Fruit fly (Drosophila melanogaster): ENCODE results near the gene croc.

The croc gene

dm6 chr3L:21433744-21434384 is 42.4 kb downstream of the croc start:
- no peak for TF ChIP-seq D1 (tag; optimal IDR thresholded peaks at IDR 0.05)
- TF ChIP-seq CG9948 (tag; optimal IDR thresholded peaks at IDR 0.05): no peak
- no peak for TF ChIP-seq CG15710 (tag; optimal IDR thresholded peaks at IDR 0.05)
- TF ChIP-seq CG32121 (GFP tag; IDR thresholded peaks at IDR 0.05): peak; percentile 28; the same call in 1 of the 2 replicates
- TF ChIP-seq rn (GFP tag; IDR thresholded peaks at IDR 0.05): no peak
- TF ChIP-seq Pif1B (GFP tag; optimal IDR thresholded peaks at IDR 0.05): no peak
- TF ChIP-seq CG8301 (tag; optimal IDR thresholded peaks at IDR 0.05): no peak

- TF ChIP-seq CG4496 (GFP tag; IDR thresholded peaks at IDR 0.05): peak; percentile 82
- TF ChIP-seq Pif1B (GFP tag; optimal IDR thresholded peaks at IDR 0.05): no peak
- no peak for TF ChIP-seq Snoo (tag; optimal IDR thresholded peaks at IDR 0.05)
- peak; percentile 78 for TF ChIP-seq CG15710 (tag; optimal IDR thresholded peaks at IDR 0.05)
- TF ChIP-seq CG32121 (GFP tag; IDR thresholded peaks at IDR 0.05): peak; percentile 73; the same call in 1 of the 2 replicates
- no peak for TF ChIP-seq CG8301 (tag; optimal IDR thresholded peaks at IDR 0.05)
- TF ChIP-seq CG13204 (GFP tag; optimal IDR thresholded peaks at IDR 0.05): no peak
- TF ChIP-seq fd96Ca (GFP tag; IDR thresholded peaks at IDR 0.05): peak; percentile 90
- no peak for TF ChIP-seq CG12605 (GFP tag; IDR thresholded peaks at IDR 0.05)
- TF ChIP-seq CG34367 (tag; optimal IDR thresholded peaks at IDR 0.05): peak; percentile 69
- TF ChIP-seq gl (tag; optimal IDR thresholded peaks at IDR 0.05): no peak
- peak; percentile 47 for TF ChIP-seq D1 (tag; optimal IDR thresholded peaks at IDR 0.05)
- TF ChIP-seq CG8159 (tag; optimal IDR thresholded peaks at IDR 0.05): peak; percentile 81
- no peak for TF ChIP-seq CG14655 (GFP tag; optimal IDR thresholded peaks at IDR 0.05)
- peak; percentile 72 for TF ChIP-seq CG10348 (GFP tag; IDR thresholded peaks at IDR 0.05)
- TF ChIP-seq CG17806 (tag; optimal IDR thresholded peaks at IDR 0.05): peak; percentile 73
- no peak for TF ChIP-seq CG9948 (tag; optimal IDR thresholded peaks at IDR 0.05)
- peak; percentile 49; the same call in 1 of the 2 replicates for TF ChIP-seq rn (GFP tag; IDR thresholded peaks at IDR 0.05)
- no peak for TF ChIP-seq EcR (GFP tag; optimal IDR thresholded peaks at IDR 0.05)
- TF ChIP-seq Ets98B (GFP tag; IDR thresholded peaks at IDR 0.05): peak; percentile 66
- no peak for TF ChIP-seq Pif1A (GFP tag; optimal IDR thresholded peaks at IDR 0.05)
Observed at dm6 chr3L:21433098-21433497, 43.2 kb downstream of the croc start, which contains the start of the genes barc and Aef1. Gene barc (minus strand): TSS chr3L:21433134. Gene Aef1 (plus strand): TSS chr3L:21433422.

- no peak for TF ChIP-seq Snoo (tag; optimal IDR thresholded peaks at IDR 0.05)
- no peak for TF ChIP-seq CG34367 (tag; optimal IDR thresholded peaks at IDR 0.05)
- no peak for TF ChIP-seq CG8159 (tag; optimal IDR thresholded peaks at IDR 0.05)
- TF ChIP-seq CG17806 (tag; optimal IDR thresholded peaks at IDR 0.05): no peak
- no peak for TF ChIP-seq CG10348 (GFP tag; IDR thresholded peaks at IDR 0.05)
Observed at dm6 chr3L:21427490-21427889, 48.8 kb downstream of the croc start, which contains the start of gene CG33288. Gene CG33288 (plus strand): TSS chr3L:21427790.

All from whole organism, pupa.